Fruit fly (Drosophila melanogaster) whole organism, embryonic: ENCODE measurements around the gene CG43702.

Source experiments
- ATbp ChIP-seq: fragments of 200-800 bp; sonication (Bioruptor generic); optimal IDR thresholded peaks from 2 replicates; lab custom pipeline; 2017; ENCODE audit warnings: missing biosample characterization, mild to moderate bottlenecking, missing genetic modification characterization, missing genetic modification reagents
- B-H1 ChIP-seq: fragments of 200-800 bp; sonication (Bioruptor generic); IDR thresholded peaks from 3 replicates; pipeline ENCODE4 v1.3.6; 2022; ENCODE audit warnings: missing biosample characterization, missing genetic modification characterization
- BtbVII ChIP-seq: fragments of 200-800 bp; sonication (Bioruptor generic); optimal IDR thresholded peaks from 3 replicates; lab custom pipeline; 2017; ENCODE audit warnings: missing biosample characterization, mild to moderate bottlenecking, missing genetic modification characterization
- CG10543 ChIP-seq: fragments of 200-800 bp; sonication (Bioruptor generic); optimal IDR thresholded peaks from 3 replicates; lab custom pipeline; 2017; ENCODE audit warnings: missing biosample characterization, mild to moderate bottlenecking, missing genetic modification characterization, moderate library complexity
- CG11085 ChIP-seq: fragments of 200-800 bp; sonication (Bioruptor generic); IDR thresholded peaks from 2 replicates; pipeline ENCODE4 v1.3.6; 2022; ENCODE audit warnings: missing biosample characterization, missing genetic modification characterization
- CG11560 ChIP-seq: fragments of 200-800 bp; sonication (Bioruptor generic); IDR thresholded peaks from 3 replicates; pipeline ENCODE4 v1.3.6; 2022; ENCODE audit warnings: missing biosample characterization, missing genetic modification characterization
- CG11696 ChIP-seq: fragments of 200-800 bp; sonication (Bioruptor generic); IDR thresholded peaks from 2 replicates; pipeline ENCODE4 v1.3.6; 2022; ENCODE audit warnings: missing biosample characterization, missing genetic modification characterization
- CG11723 ChIP-seq: fragments of 200-800 bp; sonication (Bioruptor generic); optimal IDR thresholded peaks from 2 replicates; lab custom pipeline; 2017; ENCODE audit warnings: missing biosample characterization, mild to moderate bottlenecking, missing genetic modification characterization
- CG12155 ChIP-seq: fragments of 200-800 bp; sonication (Bioruptor generic); optimal IDR thresholded peaks from 3 replicates; lab custom pipeline; 2016; ENCODE audit warnings: missing biosample characterization, missing genetic modification characterization
- CG12391 ChIP-seq: fragments of 200-800 bp; sonication (Bioruptor generic); optimal IDR thresholded peaks from 3 replicates; lab custom pipeline; 2018; ENCODE audit warnings: missing biosample characterization, mild to moderate bottlenecking, missing genetic modification characterization, moderate library complexity
- CG12942 ChIP-seq: fragments of 200-800 bp; sonication (Bioruptor generic); optimal IDR thresholded peaks from 3 replicates; lab custom pipeline; 2016; ENCODE audit warnings: missing biosample characterization, missing genetic modification characterization
- CG17802 ChIP-seq: fragments of 200-800 bp; sonication (Bioruptor generic); optimal IDR thresholded peaks from 2 replicates; lab custom pipeline; 2018; ENCODE audit warnings: missing biosample characterization, mild to moderate bottlenecking, missing genetic modification characterization, moderate library complexity
- CG18599 ChIP-seq: fragments of 200-800 bp; sonication (Bioruptor generic); optimal IDR thresholded peaks from 3 replicates; lab custom pipeline; 2017; ENCODE audit warnings: missing biosample characterization, missing genetic modification characterization, mild to moderate bottlenecking, moderate library complexity, missing genetic modification reagents
- CG31365 ChIP-seq: fragments of 200-800 bp; sonication (Bioruptor generic); optimal IDR thresholded peaks from 2 replicates; lab custom pipeline; 2018; ENCODE audit warnings: missing biosample characterization, mild to moderate bottlenecking, missing genetic modification characterization
- CG32532 ChIP-seq: fragments of 200-800 bp; sonication (Bioruptor generic); IDR thresholded peaks from 2 replicates; pipeline ENCODE4 v1.3.6; 2022; ENCODE audit warnings: missing biosample characterization, missing genetic modification characterization
- CG34422 ChIP-seq: fragments of 200-800 bp; sonication (Bioruptor generic); IDR thresholded peaks from 3 replicates; pipeline ENCODE4 v1.3.6; 2022; ENCODE audit warnings: missing biosample characterization, missing genetic modification characterization
- CG3995 ChIP-seq: fragments of 200-800 bp; sonication (Bioruptor generic); optimal IDR thresholded peaks from 3 replicates; lab custom pipeline; 2016; ENCODE audit warnings: missing biosample characterization, missing genetic modification characterization
- CG43689 ChIP-seq: fragments of 200-800 bp; sonication (Bioruptor generic); IDR thresholded peaks from 2 replicates; pipeline ENCODE4 v1.3.6; 2022; ENCODE audit warnings: missing biosample characterization, missing genetic modification characterization
- CG4820 ChIP-seq: fragments of 200-800 bp; sonication (Bioruptor generic); optimal IDR thresholded peaks from 3 replicates; lab custom pipeline; 2016; ENCODE audit warnings: missing biosample characterization, missing genetic modification characterization
- CG6791 ChIP-seq: fragments of 200-800 bp; sonication (Bioruptor generic); IDR thresholded peaks from 3 replicates; pipeline ENCODE4 v1.3.6; 2022; ENCODE audit warnings: missing biosample characterization, missing genetic modification characterization; ENCODE audit not compliant: partially characterized antibody
- CG7839 ChIP-seq: fragments of 200-800 bp; sonication (Bioruptor generic); optimal IDR thresholded peaks from 3 replicates; lab custom pipeline; 2018; ENCODE audit warnings: missing biosample characterization, mild to moderate bottlenecking, missing genetic modification characterization, moderate library complexity
- CG7987 ChIP-seq: fragments of 200-800 bp; sonication (Bioruptor generic); optimal IDR thresholded peaks from 2 replicates; lab custom pipeline; 2018; ENCODE audit warnings: missing biosample characterization, mild to moderate bottlenecking, missing genetic modification characterization, moderate library complexity
- CG9437 ChIP-seq: fragments of 200-800 bp; sonication (Bioruptor generic); optimal IDR thresholded peaks from 2 replicates; lab custom pipeline; 2018; ENCODE audit warnings: missing biosample characterization, mild to moderate bottlenecking, missing genetic modification characterization
- CG9797 ChIP-seq: fragments of 200-800 bp; sonication (Bioruptor generic); optimal IDR thresholded peaks from 3 replicates; lab custom pipeline; 2018; ENCODE audit warnings: missing biosample characterization, mild to moderate bottlenecking, missing genetic modification characterization
- CG9876 ChIP-seq: fragments of 200-800 bp; sonication (Bioruptor generic); optimal IDR thresholded peaks from 2 replicates; lab custom pipeline; 2016; ENCODE audit warnings: missing biosample characterization, missing genetic modification characterization
- CTCF ChIP-seq: fragments of 200-800 bp; sonication (Bioruptor generic); optimal IDR thresholded peaks from 2 replicates; lab custom pipeline; 2017; ENCODE audit warnings: missing biosample characterization, mild to moderate bottlenecking, missing genetic modification characterization, moderate library complexity
- Eip74EF ChIP-seq, 2 experiments: fragments of 200-800 bp in 1 of 2; fragments of >200 bp in 1 of 2; sonication (Bioruptor generic) in 1 of 2; optimal IDR thresholded peaks; 2 replicates each; lab custom pipeline; 2017 to 2019; ENCODE audit warnings: missing biosample characterization in 2 of 2, missing genetic modification characterization in 2 of 2, mild to moderate bottlenecking in 1 of 2, moderate library complexity in 1 of 2
- Fer1 ChIP-seq: fragments of 200-800 bp; sonication (Bioruptor generic); optimal IDR thresholded peaks from 2 replicates; lab custom pipeline; 2017; ENCODE audit warnings: missing biosample characterization, mild to moderate bottlenecking, missing genetic modification characterization
- GATAe ChIP-seq: fragments of 200-800 bp; sonication (Bioruptor generic); conservative IDR thresholded peaks from 2 replicates; pipeline ENCODE4 v1.3.6; 2022; ENCODE audit warnings: missing biosample characterization, missing genetic modification characterization
- Ravus ChIP-seq: fragments of 200-800 bp; sonication (Bioruptor generic); IDR thresholded peaks from 2 replicates; pipeline ENCODE4 v1.3.6; 2022; ENCODE audit warnings: missing biosample characterization, missing genetic modification characterization
- ac ChIP-seq: fragments of 200-800 bp; sonication (Bioruptor generic); optimal IDR thresholded peaks from 3 replicates; lab custom pipeline; 2017; ENCODE audit warnings: missing biosample characterization, mild to moderate bottlenecking, missing genetic modification characterization
- aop ChIP-seq: fragments of 200-800 bp; sonication (Bioruptor generic); IDR thresholded peaks from 2 replicates; pipeline ENCODE4 v1.3.6; 2022; ENCODE audit warnings: missing biosample characterization, missing genetic modification characterization
- ash1 ChIP-seq: fragments of 200-800 bp; sonication (Bioruptor generic); optimal IDR thresholded peaks from 2 replicates; lab custom pipeline; 2018; ENCODE audit warnings: missing biosample characterization, mild to moderate bottlenecking, missing genetic modification characterization
- bigmax ChIP-seq: fragments of 200-800 bp; sonication (Bioruptor generic); optimal IDR thresholded peaks from 2 replicates; lab custom pipeline; 2018; ENCODE audit warnings: missing biosample characterization, mild to moderate bottlenecking, missing genetic modification characterization
- btn ChIP-seq: fragments of 200-800 bp; sonication (Bioruptor generic); optimal IDR thresholded peaks from 2 replicates; lab custom pipeline; 2016; ENCODE audit warnings: missing biosample characterization, missing genetic modification characterization
- crp ChIP-seq, 2 experiments: fragments of 200-800 bp; sonication (Bioruptor generic); optimal IDR thresholded peaks; 2 replicates in 1 of 2; 3 replicates in 1 of 2; lab custom pipeline; 2017; ENCODE audit warnings: missing biosample characterization in 2 of 2, missing genetic modification characterization in 2 of 2, mild to moderate bottlenecking in 1 of 2, moderate library complexity in 1 of 2
- ewg ChIP-seq: fragments of 200-800 bp; sonication (Bioruptor generic); optimal IDR thresholded peaks from 3 replicates; lab custom pipeline; 2017; ENCODE audit warnings: mild to moderate bottlenecking, missing biosample characterization, missing genetic modification reagents, missing genetic modification characterization
- exex ChIP-seq: fragments of 200-800 bp; sonication (Bioruptor generic); optimal IDR thresholded peaks from 4 replicates; lab custom pipeline; 2018; ENCODE audit warnings: missing biosample characterization, mild to moderate bottlenecking, missing genetic modification characterization, moderate library complexity
- kay ChIP-seq: fragments of 200-800 bp; sonication (Bioruptor generic); optimal IDR thresholded peaks from 2 replicates; lab custom pipeline; 2016; ENCODE audit warnings: missing biosample characterization, missing genetic modification characterization
- nmo ChIP-seq: fragments of 200-800 bp; sonication (Bioruptor generic); optimal IDR thresholded peaks from 2 replicates; lab custom pipeline; 2018; ENCODE audit warnings: missing biosample characterization, mild to moderate bottlenecking, missing genetic modification characterization, moderate library complexity
- org-1 ChIP-seq: fragments of 200-800 bp; sonication (Bioruptor generic); optimal IDR thresholded peaks from 2 replicates; lab custom pipeline; 2017; ENCODE audit warnings: missing biosample characterization, missing genetic modification characterization
- pho ChIP-seq: fragments of 200-800 bp; sonication (Bioruptor generic); optimal IDR thresholded peaks from 2 replicates; lab custom pipeline; 2016; ENCODE audit warnings: missing biosample characterization, missing genetic modification characterization
- phol ChIP-seq: fragments of 200-800 bp; sonication (Bioruptor generic); optimal IDR thresholded peaks from 3 replicates; lab custom pipeline; 2018; ENCODE audit warnings: missing biosample characterization, mild to moderate bottlenecking, missing genetic modification characterization, moderate library complexity
- repo ChIP-seq: fragments of 200-800 bp; sonication (Bioruptor generic); optimal IDR thresholded peaks from 2 replicates; lab custom pipeline; 2016; ENCODE audit warnings: missing biosample characterization, missing genetic modification characterization
- salm ChIP-seq: fragments of 200-800 bp; sonication (Bioruptor generic); optimal IDR thresholded peaks from 2 replicates; lab custom pipeline; 2018; ENCODE audit warnings: missing biosample characterization, mild to moderate bottlenecking, missing genetic modification characterization
- schlank ChIP-seq: fragments of 200-800 bp; sonication (Bioruptor generic); optimal IDR thresholded peaks from 2 replicates; lab custom pipeline; 2018; ENCODE audit warnings: missing biosample characterization, mild to moderate bottlenecking, missing genetic modification characterization
- tna ChIP-seq: fragments of 200-800 bp; sonication (Bioruptor generic); IDR thresholded peaks from 2 replicates; pipeline ENCODE4 v1.3.6; 2022; ENCODE audit warnings: missing biosample characterization, missing genetic modification characterization; ENCODE audit not compliant: partially characterized antibody
- ttk ChIP-seq: fragments of 200-800 bp; sonication (Bioruptor generic); IDR thresholded peaks from 2 replicates; pipeline ENCODE4 v2.1.2; 2022; ENCODE audit warnings: missing biosample characterization, missing genetic modification characterization
- unpg ChIP-seq: fragments of 200-800 bp; sonication (Bioruptor generic); optimal IDR thresholded peaks from 3 replicates; lab custom pipeline; 2018; ENCODE audit warnings: missing biosample characterization, mild to moderate bottlenecking, missing genetic modification characterization, moderate library complexity

Gene CG43702

dm6 chr3L:21279876-21280566, 18.5 kb upstream of the CG43702 start, which contains the start of gene AcCoAS (continued):
- peak; percentile 59; the same call in 1 of the 2 replicates for TF ChIP-seq CG32532
- TF ChIP-seq Fer1 (GFP tag; lab: Kevin White, UChicago) = peak; percentile 81
- TF ChIP-seq CG11560 (tag; lab: Robert Waterston, UW) = no peak
- TF ChIP-seq kay (GFP tag; lab: Kevin White, UChicago) = peak; percentile 46
- TF ChIP-seq ash1 (GFP tag; lab: Kevin White, UChicago) = peak; percentile 15
- TF ChIP-seq ATbp = no peak
- peak; percentile 27 for TF ChIP-seq unpg (GFP tag; lab: Kevin White, UChicago)
- TF ChIP-seq CG9876 = no peak
- TF ChIP-seq org-1 (GFP tag; lab: Kevin White, UChicago) = peak; percentile 5
- TF ChIP-seq aop (GFP tag; lab: Robert Waterston, UW) = no peak
- TF ChIP-seq Ravus (GFP tag; lab: Robert Waterston, UW) = no peak
- peak; percentile 81 for TF ChIP-seq CG18599
- TF ChIP-seq repo = no peak
- no peak; the same call in 1 of the 2 replicates for TF ChIP-seq GATAe (GFP tag; lab: Robert Waterston, UW)
- no peak for TF ChIP-seq CG11696 (GFP tag; lab: Robert Waterston, UW)
- TF ChIP-seq CG43689 (GFP tag; lab: Robert Waterston, UW) = no peak
- no peak for TF ChIP-seq bigmax (GFP tag; lab: Kevin White, UChicago)
- no peak for TF ChIP-seq CG6791 (GFP tag; lab: Robert Waterston, UW)
- no peak for TF ChIP-seq ewg
- TF ChIP-seq pho (GFP tag; lab: Kevin White, UChicago) = peak; percentile 30
- TF ChIP-seq CG3995 = no peak
- TF ChIP-seq btn (GFP tag; lab: Kevin White, UChicago) = no peak
- no peak for TF ChIP-seq crp (GFP tag; optimal IDR thresholded peaks at IDR 0.05; lab: Kevin White, UChicago)
- TF ChIP-seq BtbVII (GFP tag; lab: Kevin White, UChicago) = peak; percentile 72
- TF ChIP-seq nmo (GFP tag; lab: Kevin White, UChicago) = no peak
- TF ChIP-seq CG11085 (GFP tag; lab: Robert Waterston, UW) = 0 out of 2 replicates have a peak, but pooled peaks have one; percentile 7
- no peak for TF ChIP-seq ac (GFP tag; lab: Kevin White, UChicago)
- peak; percentile 44 for TF ChIP-seq schlank (tag; lab: Kevin White, UChicago)
- no peak for TF ChIP-seq B-H1 (GFP tag; lab: Robert Waterston, UW)
- no peak for TF ChIP-seq CG9797 (GFP tag; lab: Kevin White, UChicago)
- TF ChIP-seq CG31365 (tag; lab: Kevin White, UChicago) = no peak
- peak; percentile 25 for TF ChIP-seq CG12155 (GFP tag; lab: Kevin White, UChicago)
- peak; percentile 34; the same call in 1 of the 3 replicates for TF ChIP-seq CG34422
- TF ChIP-seq exex = peak; percentile 76
- no peak for TF ChIP-seq salm (tag; lab: Kevin White, UChicago)
- no peak for TF ChIP-seq CG12391 (tag; lab: Kevin White, UChicago)
- no peak for TF ChIP-seq CG11723 (GFP tag; lab: Kevin White, UChicago)
- TF ChIP-seq CG7839 (tag; lab: Kevin White, UChicago) = peak; percentile 27
- peak; percentile 41; the same call in 1 of the 2 replicates for TF ChIP-seq tna (GFP tag; lab: Robert Waterston, UW)
- no peak for TF ChIP-seq CG17802
- no peak for TF ChIP-seq CG9437 (GFP tag; lab: Kevin White, UChicago)
- no peak for TF ChIP-seq phol (tag; lab: Kevin White, UChicago)
- peak; percentile 53 for TF ChIP-seq CTCF (GFP tag; lab: Kevin White, UChicago)
- TF ChIP-seq CG7987 (GFP tag; lab: Kevin White, UChicago) = peak; percentile 97
- TF ChIP-seq CG4820 = no peak
- TF ChIP-seq Eip74EF (GFP tag; optimal IDR thresholded peaks at IDR 0.05; lab: Kevin White, UChicago) = no peak
- TF ChIP-seq CG10543 (GFP tag; lab: Kevin White, UChicago) = peak; percentile 88
- no peak for TF ChIP-seq CG12942 (GFP tag; lab: Kevin White, UChicago)
- no peak for TF ChIP-seq ttk (GFP tag; lab: Robert Waterston, UW)
